Worm (Caenorhabditis elegans): ENCODE data around the gene srg-67.

Gene srg-67

DNA sequence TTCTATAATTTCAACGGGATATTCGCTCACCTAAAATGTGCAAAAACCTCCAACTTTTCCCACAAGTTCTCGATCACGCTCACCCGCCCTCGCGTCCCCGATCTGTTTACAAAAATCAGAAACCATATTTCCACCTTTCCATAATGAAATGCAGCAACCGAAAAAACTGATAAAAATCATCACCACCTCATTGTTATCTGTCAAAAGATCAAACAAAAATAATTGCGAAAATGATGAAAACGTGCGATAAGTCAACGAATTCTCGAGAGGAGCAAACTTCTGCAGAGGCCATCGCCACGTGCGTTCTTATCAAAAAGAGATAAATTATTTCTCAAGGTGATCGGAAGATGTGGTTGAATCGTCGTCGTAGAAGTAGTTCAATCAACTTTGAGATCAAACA lies 37.8 kb downstream of the srg-67 start (continued):
- peak; percentile 87 for TF ChIP-seq lin-14 (GFP tag; optimal IDR thresholded peaks at IDR 0.05)
- no peak for TF ChIP-seq unc-62 (GFP tag; optimal IDR thresholded peaks at IDR 0.05)
- no peak for TF ChIP-seq jun-1 (tag; optimal IDR thresholded peaks at IDR 0.05)
- peak; percentile 67 for TF ChIP-seq blmp-1 (tag; optimal IDR thresholded peaks at IDR 0.05)
- no peak for TF ChIP-seq aha-1 (tag; optimal IDR thresholded peaks at IDR 0.05)
- TF ChIP-seq ceh-8 (GFP tag; optimal IDR thresholded peaks at IDR 0.05): no peak
- TF ChIP-seq efl-3 (GFP tag; optimal IDR thresholded peaks at IDR 0.05): peak; percentile 93
- no peak for TF ChIP-seq mab-9 (GFP tag; IDR thresholded peaks at IDR 0.05)
- TF ChIP-seq irx-1 (tag; optimal IDR thresholded peaks at IDR 0.05): peak; percentile 44

DNA sequence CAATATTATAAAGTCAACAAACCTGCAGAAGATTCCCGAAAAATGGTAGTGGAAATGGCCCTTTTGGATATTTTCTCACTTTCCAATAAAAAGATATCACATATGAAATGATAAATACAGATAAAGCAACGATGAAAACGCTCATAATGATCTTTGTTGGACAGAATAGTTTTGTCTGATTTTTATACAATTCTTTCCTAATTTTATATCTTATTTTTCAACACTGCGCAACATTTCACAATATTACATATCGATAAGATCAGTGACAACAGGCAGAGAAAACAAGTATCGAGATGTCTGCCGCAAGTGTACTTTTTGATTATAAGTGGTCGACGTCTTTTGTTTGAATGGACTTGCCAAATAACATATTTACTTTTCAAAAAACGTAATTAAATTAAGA lies 39.7 kb downstream of the srg-67 start, which contains the start of gene cyp-14A5:
Gene cyp-14A5 (minus strand): TSS at position 163 of the 400 bp plus-strand sequence.
- TF ChIP-seq lin-35 (GFP tag; optimal IDR thresholded peaks at IDR 0.05): no peak
- TF ChIP-seq blmp-1 (tag; optimal IDR thresholded peaks at IDR 0.05): peak; percentile 43
- no peak for TF ChIP-seq nhr-77 (tag; optimal IDR thresholded peaks at IDR 0.05)
- no peak for TF ChIP-seq hlh-4 (tag; optimal IDR thresholded peaks at IDR 0.05)
- no peak for TF ChIP-seq pax-3 (tag; optimal IDR thresholded peaks at IDR 0.05)
- TF ChIP-seq nhr-19 (GFP tag; conservative IDR thresholded peaks at IDR 0.05): no peak
- no peak for TF ChIP-seq ceh-8 (GFP tag; optimal IDR thresholded peaks at IDR 0.05)
- TF ChIP-seq elt-3 (tag; optimal IDR thresholded peaks at IDR 0.05): peak in 2 of 6 experiments; percentile 17 to 34

DNA sequence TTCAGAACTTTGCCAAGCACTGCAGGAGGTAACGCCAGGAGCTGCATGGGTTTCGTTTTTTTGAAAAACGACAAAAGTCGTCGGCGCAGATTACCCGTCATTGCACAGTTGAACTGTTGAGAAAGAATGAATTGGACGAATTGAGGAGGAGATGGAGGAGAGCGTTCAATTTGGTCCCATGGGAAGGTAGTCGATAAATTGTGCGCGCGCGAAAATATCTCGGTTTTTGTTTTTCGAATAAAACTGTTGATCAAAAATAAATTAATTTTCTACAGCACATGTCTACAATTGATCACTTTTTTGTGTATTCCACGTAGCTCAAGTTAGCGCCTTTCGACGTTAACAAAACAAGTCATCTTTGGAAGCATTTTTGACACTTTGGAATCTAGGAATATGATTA lies 42.9 kb downstream of the srg-67 start, which contains the start of gene F08F3.6:
Gene F08F3.6 (minus strand): TSS at position 153 of the 400 bp plus-strand sequence.
- TF ChIP-seq unc-98 (GFP tag; IDR thresholded peaks at IDR 0.05) (no peak), C34B4.2 (tag; optimal IDR thresholded peaks at IDR 0.05) (no peak), lsy-2 (tag; optimal IDR thresholded peaks at IDR 0.05) (no peak), zip-4 (GFP tag; optimal IDR thresholded peaks at IDR 0.05) (no peak)

DNA sequence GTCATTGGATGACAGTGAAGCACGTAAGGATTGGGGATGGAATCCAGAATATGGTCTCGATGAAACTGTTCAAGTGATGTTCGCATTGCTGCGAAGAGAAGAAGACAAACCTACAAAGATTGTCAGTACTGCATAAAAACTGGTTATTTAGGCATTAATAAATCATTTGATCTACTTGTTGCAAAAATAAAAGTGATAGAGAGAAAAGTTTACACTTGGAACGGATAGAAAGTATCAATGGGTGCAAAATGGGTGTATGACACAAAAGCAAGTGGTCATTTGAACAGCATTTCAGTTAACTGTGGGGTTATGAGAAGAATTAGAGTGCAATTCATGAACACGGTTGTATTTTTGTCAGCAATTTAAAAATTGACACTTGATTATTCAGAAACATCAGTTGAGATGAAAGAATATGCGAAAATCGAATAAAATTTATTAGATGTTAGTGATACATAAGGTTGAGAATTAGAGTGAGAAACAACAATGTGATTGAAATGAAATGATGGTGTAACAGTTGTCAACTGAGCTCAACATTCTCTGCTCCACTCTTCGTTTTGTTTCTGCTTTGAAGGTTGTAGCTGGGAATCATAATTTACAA lies 49.9 kb downstream of the srg-67 start, which contains the start of gene F08F3.10:
Gene F08F3.10 (plus strand): TSS at position 548 of the 598 bp plus-strand sequence.
- TF ChIP-seq nhr-90 (tag; optimal IDR thresholded peaks at IDR 0.05; ENCODE audit: poor library complexity): peak; percentile 7
- no peak for TF ChIP-seq aly-2 (tag; optimal IDR thresholded peaks at IDR 0.05)
- TF ChIP-seq fkh-8 (tag; optimal IDR thresholded peaks at IDR 0.05): no peak
- TF ChIP-seq lin-35 (GFP tag; optimal IDR thresholded peaks at IDR 0.05): peak in 1 of 2 experiments; percentile 13
- no peak for TF ChIP-seq mab-9 (GFP tag; IDR thresholded peaks at IDR 0.05)
- no peak for TF ChIP-seq zag-1 (tag; optimal IDR thresholded peaks at IDR 0.05)
- TF ChIP-seq ces-1 (GFP tag; optimal IDR thresholded peaks at IDR 0.05): no peak
- TF ChIP-seq F16B12.6 (tag; optimal IDR thresholded peaks at IDR 0.05): no peak
- TF ChIP-seq lin-39 (tag; optimal IDR thresholded peaks at IDR 0.05): no peak
- peak; percentile 79 for TF ChIP-seq nhr-85 (tag)
- TF ChIP-seq grh-1 (GFP tag; IDR thresholded peaks at IDR 0.05): peak; percentile 27; the same call in 1 of the 2 replicates
- no peak for TF ChIP-seq isw-1 (GFP tag; IDR thresholded peaks at IDR 0.05)
- TF ChIP-seq unc-98 (GFP tag; IDR thresholded peaks at IDR 0.05): no peak
- TF ChIP-seq elt-3 (tag; optimal IDR thresholded peaks at IDR 0.05): peak in 1 of 6 experiments; percentile 32
- TF ChIP-seq C04F5.9 (tag; optimal IDR thresholded peaks at IDR 0.05): no peak
- TF ChIP-seq mep-1 (tag; optimal IDR thresholded peaks at IDR 0.05): no peak
- TF ChIP-seq ztf-4 (tag; optimal IDR thresholded peaks at IDR 0.05): no peak
- TF ChIP-seq nhr-20 (tag; optimal IDR thresholded peaks at IDR 0.05): peak; percentile 41
- no peak for TF ChIP-seq aha-1 (tag; optimal IDR thresholded peaks at IDR 0.05)
- no peak for TF ChIP-seq nhr-11 (tag; optimal IDR thresholded peaks at IDR 0.05)
- TF ChIP-seq unc-30 (tag; optimal IDR thresholded peaks at IDR 0.05): no peak
- TF ChIP-seq efl-1 (optimal IDR thresholded peaks at IDR 0.05): no peak
- peak in 1 of 2 experiments; percentile 61 for TF ChIP-seq efl-1 (GFP tag; optimal IDR thresholded peaks at IDR 0.05 in 1 of 2)
- no peak for TF ChIP-seq fkh-10 (GFP tag; optimal IDR thresholded peaks at IDR 0.05)
- no peak for TF ChIP-seq tbx-2 (tag; optimal IDR thresholded peaks at IDR 0.05)
- TF ChIP-seq egl-13 (tag; optimal IDR thresholded peaks at IDR 0.05): no peak
- TF ChIP-seq xbp-1 (tag; optimal IDR thresholded peaks at IDR 0.05): no peak
- no peak for TF ChIP-seq ceh-82 (tag; optimal IDR thresholded peaks at IDR 0.05)
- no peak for TF ChIP-seq unc-86 (tag; optimal IDR thresholded peaks at IDR 0.05)
- TF ChIP-seq nhr-77 (tag; optimal IDR thresholded peaks at IDR 0.05): no peak
- TF ChIP-seq mef-2 (tag; optimal IDR thresholded peaks at IDR 0.05): no peak
- TF ChIP-seq lin-15B (tag; optimal IDR thresholded peaks at IDR 0.05): no peak
- peak in 1 of 2 experiments; percentile 7 for TF ChIP-seq lsy-2 (tag; optimal IDR thresholded peaks at IDR 0.05)
- no peak for TF ChIP-seq C34B4.2 (tag; optimal IDR thresholded peaks at IDR 0.05)
- no peak for TF ChIP-seq irx-1 (tag; optimal IDR thresholded peaks at IDR 0.05)
- no peak for TF ChIP-seq ceh-90 (tag; optimal IDR thresholded peaks at IDR 0.05)
- peak; percentile 41 for TF ChIP-seq blmp-1 (tag; optimal IDR thresholded peaks at IDR 0.05)

All from whole organism, L1 larva.